Fruit fly (Drosophila melanogaster) whole organism, embryonic: ENCODE measurements around the gene dbo.

Source experiments
- Ada2b ChIP-seq: fragments of 200-800 bp; sonication (Bioruptor generic); IDR thresholded peaks from 2 replicates; pipeline ENCODE4 v1.3.6; 2022; ENCODE audit warnings: missing biosample characterization, missing genetic modification characterization
- Bdp1 ChIP-seq: fragments of 200-800 bp; sonication (Bioruptor generic); optimal IDR thresholded peaks from 3 replicates; lab custom pipeline; 2016; ENCODE audit warnings: missing biosample characterization, missing genetic modification characterization
- CG10267 ChIP-seq: fragments of 200-800 bp; sonication (Bioruptor generic); optimal IDR thresholded peaks from 2 replicates; lab custom pipeline; 2018; ENCODE audit warnings: missing biosample characterization, mild to moderate bottlenecking, missing genetic modification characterization, moderate library complexity
- CG11560 ChIP-seq: fragments of 200-800 bp; sonication (Bioruptor generic); IDR thresholded peaks from 3 replicates; pipeline ENCODE4 v1.3.6; 2022; ENCODE audit warnings: missing biosample characterization, missing genetic modification characterization
- CG11696 ChIP-seq: fragments of 200-800 bp; sonication (Bioruptor generic); IDR thresholded peaks from 2 replicates; pipeline ENCODE4 v1.3.6; 2022; ENCODE audit warnings: missing biosample characterization, missing genetic modification characterization
- CG12071 ChIP-seq: fragments of 200-800 bp; sonication (Bioruptor generic); optimal IDR thresholded peaks from 3 replicates; lab custom pipeline; 2018; ENCODE audit warnings: missing biosample characterization, mild to moderate bottlenecking, missing genetic modification characterization
- CG12769 ChIP-seq: fragments of 200-800 bp; sonication (Bioruptor generic); optimal IDR thresholded peaks from 2 replicates; lab custom pipeline; 2019; ENCODE audit warnings: missing biosample characterization, mild to moderate bottlenecking, missing genetic modification characterization, moderate library complexity
- CG14667 ChIP-seq: fragments of 200-800 bp; sonication (Bioruptor generic); IDR thresholded peaks from 2 replicates; pipeline ENCODE4 v1.3.6; 2022; ENCODE audit warnings: missing biosample characterization, missing genetic modification characterization
- CG14965 ChIP-seq: fragments of 200-800 bp; sonication (Bioruptor generic); optimal IDR thresholded peaks from 2 replicates; lab custom pipeline; 2016; ENCODE audit warnings: missing biosample characterization, missing genetic modification characterization, borderline replicate concordance
- CG1602 ChIP-seq: fragments of 200-800 bp; sonication (Bioruptor generic); optimal IDR thresholded peaks from 3 replicates; lab custom pipeline; 2016; ENCODE audit warnings: missing biosample characterization, missing genetic modification characterization
- CG16779 ChIP-seq: fragments of 200-800 bp; sonication (Bioruptor generic); IDR thresholded peaks from 2 replicates; pipeline ENCODE4 v1.3.6; 2022; ENCODE audit warnings: missing biosample characterization, missing genetic modification characterization
- CG4424 ChIP-seq: fragments of 200-800 bp; sonication (Bioruptor generic); optimal IDR thresholded peaks from 3 replicates; lab custom pipeline; 2016; ENCODE audit warnings: missing biosample characterization, missing genetic modification characterization
- CG6254 ChIP-seq: fragments of 200-800 bp; sonication (Bioruptor generic); optimal IDR thresholded peaks from 3 replicates; lab custom pipeline; 2017; ENCODE audit warnings: mild to moderate bottlenecking, missing biosample characterization, missing genetic modification reagents, missing genetic modification characterization
- CG8388 ChIP-seq: fragments of 200-800 bp; sonication (Bioruptor generic); optimal IDR thresholded peaks from 2 replicates; lab custom pipeline; 2019; ENCODE audit warnings: missing biosample characterization, mild to moderate bottlenecking, missing genetic modification characterization, moderate library complexity
- D19A ChIP-seq: fragments of 200-800 bp; optimal IDR thresholded peaks from 3 replicates; lab custom pipeline; 2019; ENCODE audit warnings: missing biosample characterization, mild to moderate bottlenecking, missing genetic modification characterization, moderate library complexity
- Deaf1 ChIP-seq: fragments of 200-800 bp; optimal IDR thresholded peaks from 3 replicates; lab custom pipeline; 2019; ENCODE audit warnings: missing biosample characterization, mild to moderate bottlenecking, missing genetic modification characterization, moderate library complexity
- Drgx ChIP-seq: fragments of 200-800 bp; sonication (Bioruptor generic); IDR thresholded peaks from 2 replicates; pipeline ENCODE4 v1.3.6; 2022; ENCODE audit warnings: missing biosample characterization, missing genetic modification characterization
- Hand ChIP-seq: fragments of 200-800 bp; sonication (Bioruptor generic); optimal IDR thresholded peaks from 2 replicates; lab custom pipeline; 2017; ENCODE audit warnings: mild to moderate bottlenecking, missing biosample characterization, missing genetic modification reagents, missing genetic modification characterization
- Hmx ChIP-seq: fragments of 200-800 bp; sonication (Bioruptor generic); optimal IDR thresholded peaks from 2 replicates; lab custom pipeline; 2016; ENCODE audit warnings: missing biosample characterization, missing genetic modification characterization
- Hr39 ChIP-seq: fragments of >200 bp; optimal IDR thresholded peaks from 2 replicates; lab custom pipeline; 2017
- Hr78 ChIP-seq, 2 experiments: fragments of 200-800 bp in 1 of 2; fragments of >200 bp in 1 of 2; sonication (Bioruptor generic) in 1 of 2; optimal IDR thresholded peaks; 2 replicates each; lab custom pipeline; 2017 to 2019; ENCODE audit warnings: missing biosample characterization in 2 of 2, missing genetic modification characterization in 2 of 2, mild to moderate bottlenecking in 1 of 2, moderate library complexity in 1 of 2
- MESR4 ChIP-seq: fragments of 200-800 bp; sonication (Bioruptor generic); optimal IDR thresholded peaks from 2 replicates; lab custom pipeline; 2018; ENCODE audit warnings: missing biosample characterization, mild to moderate bottlenecking, missing genetic modification characterization, moderate library complexity
- NC2α ChIP-seq: fragments of 200-800 bp; sonication (Bioruptor generic); optimal IDR thresholded peaks from 2 replicates; lab custom pipeline; 2016; ENCODE audit warnings: missing biosample characterization, missing genetic modification characterization
- Oli ChIP-seq: fragments of 200-800 bp; sonication (Bioruptor generic); optimal IDR thresholded peaks from 2 replicates; lab custom pipeline; 2018; ENCODE audit warnings: missing biosample characterization, mild to moderate bottlenecking, missing genetic modification characterization, moderate library complexity
- Ptx1 ChIP-seq: fragments of 200-800 bp; sonication (Bioruptor generic); IDR thresholded peaks from 2 replicates; pipeline ENCODE4 v1.3.6; 2022; ENCODE audit warnings: missing biosample characterization, missing genetic modification characterization
- Six4 ChIP-seq: fragments of 200-800 bp; sonication (Bioruptor generic); optimal IDR thresholded peaks from 2 replicates; lab custom pipeline; 2016; ENCODE audit warnings: missing biosample characterization, missing genetic modification characterization
- Tbp ChIP-seq: fragments of >200 bp; optimal IDR thresholded peaks from 2 replicates; lab custom pipeline; 2018; ENCODE audit warnings: missing biosample characterization, missing genetic modification characterization
- Trl ChIP-seq, 3 experiments: fragments of >200 bp in 2 of 3; fragments of 200-800 bp in 1 of 3; sonication (Bioruptor generic) in 1 of 3; optimal IDR thresholded peaks; 2 replicates in 1 of 3; 3 replicates in 2 of 3; lab custom pipeline; 2016 to 2017; ENCODE audit warnings: missing biosample characterization in 1 of 3, missing genetic modification characterization in 1 of 3
- YL-1 ChIP-seq: fragments of 200-800 bp; sonication (Bioruptor generic); optimal IDR thresholded peaks from 3 replicates; lab custom pipeline; 2017; ENCODE audit warnings: missing biosample characterization, mild to moderate bottlenecking, missing genetic modification characterization
- ara ChIP-seq: fragments of 200-800 bp; sonication (Bioruptor generic); IDR thresholded peaks from 2 replicates; pipeline ENCODE4 v1.3.6; 2022; ENCODE audit warnings: missing biosample characterization, missing genetic modification characterization
- bab2 ChIP-seq: fragments of 200-800 bp; sonication (Bioruptor generic); optimal IDR thresholded peaks from 2 replicates; lab custom pipeline; 2016; ENCODE audit warnings: missing biosample characterization, missing genetic modification characterization
- cato ChIP-seq: fragments of 200-800 bp; sonication (Bioruptor generic); optimal IDR thresholded peaks from 2 replicates; lab custom pipeline; 2016; ENCODE audit warnings: missing biosample characterization, missing genetic modification characterization, borderline replicate concordance
- caup ChIP-seq: fragments of 200-800 bp; sonication (Bioruptor generic); optimal IDR thresholded peaks from 3 replicates; lab custom pipeline; 2017; ENCODE audit warnings: missing biosample characterization, mild to moderate bottlenecking, missing genetic modification characterization, moderate library complexity; ENCODE audit not compliant: severe bottlenecking
- cg ChIP-seq: fragments of 200-800 bp; sonication (Bioruptor generic); optimal IDR thresholded peaks from 3 replicates; lab custom pipeline; 2019; ENCODE audit warnings: missing biosample characterization, mild to moderate bottlenecking, missing genetic modification characterization, moderate library complexity
- ci ChIP-seq: fragments of 200-800 bp; sonication (Bioruptor generic); IDR thresholded peaks from 3 replicates; pipeline ENCODE4 v1.3.6; 2022; ENCODE audit warnings: missing biosample characterization, missing genetic modification characterization
- dan ChIP-seq: fragments of 200-800 bp; sonication (Bioruptor generic); IDR thresholded peaks from 2 replicates; pipeline ENCODE4 v1.3.6; 2022; ENCODE audit warnings: missing biosample characterization, missing genetic modification characterization
- gce ChIP-seq: fragments of 200-800 bp; sonication (Bioruptor generic); IDR thresholded peaks from 3 replicates; pipeline ENCODE4 v1.3.6; 2022; ENCODE audit warnings: missing biosample characterization, missing genetic modification characterization
- ken ChIP-seq: fragments of 200-800 bp; sonication (Bioruptor generic); IDR thresholded peaks from 3 replicates; pipeline ENCODE4 v1.3.6; 2022; ENCODE audit warnings: missing biosample characterization, missing genetic modification characterization
- nerfin-1 ChIP-seq: fragments of 200-800 bp; sonication (Bioruptor generic); optimal IDR thresholded peaks from 3 replicates; lab custom pipeline; 2019; ENCODE audit warnings: missing biosample characterization, mild to moderate bottlenecking, missing genetic modification characterization, moderate library complexity
- nerfin-2 ChIP-seq: fragments of 200-800 bp; sonication (Bioruptor generic); IDR thresholded peaks from 2 replicates; pipeline ENCODE4 v1.3.6; 2022; ENCODE audit warnings: missing biosample characterization, missing genetic modification characterization; ENCODE audit not compliant: partially characterized antibody
- oc ChIP-seq: fragments of 200-800 bp; sonication (Bioruptor generic); optimal IDR thresholded peaks from 2 replicates; lab custom pipeline; 2018; ENCODE audit warnings: missing biosample characterization, mild to moderate bottlenecking, missing genetic modification characterization, moderate library complexity
- pan ChIP-seq, 4 experiments: fragments of >200 bp in 3 of 4; fragments of 200-800 bp in 1 of 4; sonication (Bioruptor generic) in 1 of 4; optimal IDR thresholded peaks in 3 of 4; IDR thresholded peaks in 1 of 4; 2 replicates each; pipeline versions ENCODE4 v1.3.6 to Lab custom; 2017 to 2022; ENCODE audit warnings: missing biosample characterization in 2 of 4, missing genetic modification characterization in 2 of 4, mixed read lengths in 1 of 4
- peb ChIP-seq: fragments of 200-800 bp; sonication (Bioruptor generic); IDR thresholded peaks from 2 replicates; pipeline ENCODE4 v1.3.6; 2022; ENCODE audit warnings: missing biosample characterization, missing genetic modification characterization
- pzg ChIP-seq: fragments of 200-800 bp; sonication (Bioruptor generic); optimal IDR thresholded peaks from 3 replicates; lab custom pipeline; 2018; ENCODE audit warnings: missing biosample characterization, mild to moderate bottlenecking, missing genetic modification characterization, moderate library complexity
- sc ChIP-seq, 3 experiments: fragments of >200 bp in 2 of 3; fragments of 200-800 bp in 1 of 3; sonication (Bioruptor generic) in 1 of 3; optimal IDR thresholded peaks; 2 replicates in 2 of 3; 3 replicates in 1 of 3; lab custom pipeline; 2017; ENCODE audit warnings: mild to moderate bottlenecking in 1 of 3, missing biosample characterization in 1 of 3, missing genetic modification characterization in 1 of 3, missing genetic modification reagents in 1 of 3
- sd ChIP-seq: fragments of 200-800 bp; sonication (Bioruptor generic); optimal IDR thresholded peaks from 3 replicates; lab custom pipeline; 2018; ENCODE audit warnings: missing biosample characterization, mild to moderate bottlenecking, missing genetic modification characterization, moderate library complexity
- sr ChIP-seq: fragments of 200-800 bp; sonication (Bioruptor generic); IDR thresholded peaks from 3 replicates; pipeline ENCODE4 v1.3.6; 2022; ENCODE audit warnings: missing biosample characterization, missing genetic modification characterization
- zf30C ChIP-seq: fragments of 200-800 bp; sonication (Bioruptor generic); optimal IDR thresholded peaks from 3 replicates; lab custom pipeline; 2018; ENCODE audit warnings: missing biosample characterization, mild to moderate bottlenecking, missing genetic modification characterization

Gene dbo

DNA sequence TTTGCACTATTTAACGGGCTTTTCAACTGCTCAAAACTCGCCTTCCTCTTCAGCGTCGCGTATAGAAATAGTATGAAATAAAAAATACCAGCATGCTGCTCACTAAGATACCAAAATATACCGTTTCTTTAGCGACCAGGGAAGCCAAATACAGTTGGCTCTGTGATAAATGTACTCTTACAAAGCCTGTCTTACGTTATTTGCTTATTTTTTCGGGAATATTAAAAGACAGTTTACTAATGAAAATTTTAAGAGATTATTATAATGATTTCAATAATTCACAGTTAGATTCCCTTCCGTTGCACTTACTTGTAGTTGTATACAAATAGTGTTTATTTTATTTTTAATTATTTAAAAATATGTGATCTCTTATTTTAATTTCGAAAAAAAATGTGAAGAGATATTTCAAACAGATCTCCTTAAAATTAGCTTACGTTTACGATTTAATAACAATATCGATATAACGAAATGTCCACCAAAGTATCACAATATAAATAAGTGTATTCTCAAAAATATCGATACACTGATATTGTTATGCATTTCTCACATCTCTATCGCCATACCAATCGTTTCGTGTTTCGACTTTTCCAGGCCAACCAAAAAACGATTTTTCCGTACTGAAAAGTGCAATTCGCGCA, at the start of gene dbo, which contains the start of gene DCP2 (continued):
- TF ChIP-seq Bdp1 (GFP tag; lab: Kevin White, UChicago) (no peak), CG11560 (tag; lab: Robert Waterston, UW) (no peak), cato (GFP tag; lab: Kevin White, UChicago) (peak; percentile 19), CG12769 (tag; lab: Kevin White, UChicago) (peak; percentile 42), oc (tag; lab: Kevin White, UChicago) (no peak), gce (GFP tag; lab: Robert Waterston, UW) (peak; percentile 55; the same call in 1 of the 3 replicates), Hr39 (lab: Kevin White, UChicago) (no peak), sd (no peak), zf30C (GFP tag; lab: Kevin White, UChicago) (no peak), Ptx1 (GFP tag; lab: Robert Waterston, UW) (peak; percentile 62), Oli (tag; lab: Kevin White, UChicago) (peak; percentile 62), Hand (no peak), ci (GFP tag; lab: Robert Waterston, UW) (peak; percentile 75), Tbp (GFP tag; lab: Kevin White, UChicago) (peak; percentile 10), D19A (tag; lab: Kevin White, UChicago) (peak; percentile 39), CG1602 (GFP tag; lab: Kevin White, UChicago) (peak; percentile 54), Trl (optimal IDR thresholded peaks at IDR 0.05; lab: Kevin White, UChicago) (no peak), Trl (GFP tag; optimal IDR thresholded peaks at IDR 0.05; lab: Kevin White, UChicago) (no peak), MESR4 (GFP tag; lab: Kevin White, UChicago) (no peak), cg (GFP tag; lab: Kevin White, UChicago) (no peak), YL-1 (GFP tag; lab: Kevin White, UChicago) (no peak), CG4424 (GFP tag; lab: Kevin White, UChicago) (peak; percentile 63), peb (GFP tag; lab: Robert Waterston, UW) (no peak), bab2 (GFP tag; lab: Kevin White, UChicago) (no peak), caup (GFP tag; lab: Kevin White, UChicago) (peak; percentile 42), pzg (GFP tag; lab: Kevin White, UChicago) (peak; percentile 28), ara (GFP tag; lab: Robert Waterston, UW) (peak; percentile 25; the same call in 1 of the 2 replicates), nerfin-2 (GFP tag; lab: Robert Waterston, UW) (peak; percentile 74), CG6254 (GFP tag; lab: Kevin White, UChicago) (peak; percentile 22), CG8388 (GFP tag; lab: Kevin White, UChicago) (peak; percentile 70), Hr78 (GFP tag; optimal IDR thresholded peaks at IDR 0.05; lab: Kevin White, UChicago) (no peak), Ada2b (GFP tag; lab: Robert Waterston, UW) (peak; percentile 58; the same call in 1 of the 2 replicates), Six4 (GFP tag; lab: Kevin White, UChicago) (peak; percentile 23), dan (GFP tag; lab: Robert Waterston, UW) (no peak), pan (optimal IDR thresholded peaks at IDR 0.05; lab: Kevin White, UChicago) (no peak), pan (GFP tag; optimal IDR thresholded peaks at IDR 0.05 in 1 of 2, IDR thresholded peaks at IDR 0.05 in 1 of 2) (peak in 1 of 2 experiments; percentile 53), CG11696 (GFP tag; lab: Robert Waterston, UW) (0 out of 2 replicates have a peak, but pooled peaks have one; percentile 17), CG10267 (tag; lab: Kevin White, UChicago) (peak; percentile 61), CG12071 (GFP tag; lab: Kevin White, UChicago) (no peak), Drgx (peak; percentile 65), sc (optimal IDR thresholded peaks at IDR 0.05; lab: Kevin White, UChicago) (no peak), sc (GFP tag; optimal IDR thresholded peaks at IDR 0.05; lab: Kevin White, UChicago) (no peak), nerfin-1 (tag; lab: Kevin White, UChicago) (peak; percentile 28), CG14667 (GFP tag; lab: Robert Waterston, UW) (peak; percentile 54), ken (GFP tag; lab: Robert Waterston, UW) (peak; percentile 60; the same call in 2 of the 3 replicates), Hmx (GFP tag; lab: Kevin White, UChicago) (no peak), NC2α (no peak), CG16779 (no peak), Deaf1 (tag; lab: Kevin White, UChicago) (no peak), CG14965 (GFP tag; lab: Kevin White, UChicago) (no peak), sr (no peak)
